Worm (Caenorhabditis elegans) whole organism, early embryonic: ENCODE data around the gene dod-17.

ENCODE experiments used
- B0310.2 ChIP-seq: sonication (generic microtip); optimal IDR thresholded peaks from 2 replicates; lab custom pipeline; 2016; ENCODE audit warnings: mild to moderate bottlenecking, missing genetic modification characterization, missing compliant biosample characterization
- ets-7 ChIP-seq: sonication (generic microtip); optimal IDR thresholded peaks from 2 replicates; lab custom pipeline; 2016; ENCODE audit warnings: missing genotype, missing genetic modification characterization, missing compliant biosample characterization
- hnd-1 ChIP-seq: sonication (generic microtip); optimal IDR thresholded peaks from 2 replicates; lab custom pipeline; 2016; ENCODE audit warnings: missing genetic modification characterization, missing compliant biosample characterization

ce11 chrIV:12991629-12992028 lies 15.5 kb downstream of the dod-17 start, which contains the start of gene K10D11.5:
- no peak for TF ChIP-seq hnd-1 (tag; lab: Kevin White, UChicago)
- no peak for TF ChIP-seq ets-7 (tag; lab: Kevin White, UChicago)
- no peak for TF ChIP-seq B0310.2 (tag; lab: Kevin White, UChicago)
